Fruit fly (Drosophila melanogaster) whole organism, embryonic: Measurements from ENCODE around the gene CG9184.
A peak's percentile ranks its signal among the peaks of the same experiment; 100 is the strongest.

Experiments
- Adf1 ChIP-seq: fragments of 200-800 bp; sonication (Bioruptor generic); IDR thresholded peaks from 2 replicates; pipeline ENCODE4 v1.3.6; 2022; ENCODE audit warnings: missing biosample characterization, missing genetic modification characterization
- Bgb ChIP-seq: fragments of 200-800 bp; sonication (Bioruptor generic); IDR thresholded peaks from 2 replicates; pipeline ENCODE4 v1.3.6; 2022; ENCODE audit warnings: missing biosample characterization, missing genetic modification characterization; ENCODE audit not compliant: partially characterized antibody
- BtbVII ChIP-seq: fragments of 200-800 bp; sonication (Bioruptor generic); optimal IDR thresholded peaks from 3 replicates; lab custom pipeline; 2017; ENCODE audit warnings: missing biosample characterization, mild to moderate bottlenecking, missing genetic modification characterization
- Bteb2 ChIP-seq: fragments of 200-800 bp; sonication (Bioruptor generic); optimal IDR thresholded peaks from 2 replicates; lab custom pipeline; 2016; ENCODE audit warnings: missing biosample characterization, missing genetic modification characterization
- CG10209 ChIP-seq: fragments of 200-800 bp; sonication (Bioruptor generic); optimal IDR thresholded peaks from 3 replicates; lab custom pipeline; 2017; ENCODE audit warnings: missing biosample characterization, mild to moderate bottlenecking, missing genetic modification characterization, missing genetic modification reagents
- CG10274 ChIP-seq: fragments of 200-800 bp; sonication (Bioruptor generic); optimal IDR thresholded peaks from 3 replicates; lab custom pipeline; 2017; ENCODE audit warnings: missing biosample characterization, mild to moderate bottlenecking, missing genetic modification characterization
- CG10321 ChIP-seq: fragments of 200-800 bp; sonication (Bioruptor generic); IDR thresholded peaks from 2 replicates; pipeline ENCODE4 v1.3.6; 2022; ENCODE audit warnings: missing biosample characterization, missing genetic modification characterization
- CG10565 ChIP-seq: fragments of 200-800 bp; sonication (Bioruptor generic); optimal IDR thresholded peaks from 3 replicates; lab custom pipeline; 2016; ENCODE audit warnings: missing biosample characterization, mild to moderate bottlenecking, missing genetic modification characterization
- CG11247 ChIP-seq: fragments of 200-800 bp; sonication (Bioruptor generic); IDR thresholded peaks from 2 replicates; pipeline ENCODE4 v1.3.6; 2022; ENCODE audit warnings: missing biosample characterization, missing genetic modification characterization
- CG11696 ChIP-seq: fragments of 200-800 bp; sonication (Bioruptor generic); IDR thresholded peaks from 2 replicates; pipeline ENCODE4 v1.3.6; 2022; ENCODE audit warnings: missing biosample characterization, missing genetic modification characterization
- CG13123 ChIP-seq: fragments of 200-800 bp; sonication (Bioruptor generic); optimal IDR thresholded peaks from 2 replicates; lab custom pipeline; 2016; ENCODE audit warnings: missing biosample characterization, missing genetic modification characterization
- CG13287 ChIP-seq: fragments of 200-800 bp; sonication (Bioruptor generic); IDR thresholded peaks from 2 replicates; pipeline ENCODE4 v1.3.6; 2022; ENCODE audit warnings: missing biosample characterization, missing genetic modification characterization; ENCODE audit not compliant: partially characterized antibody
- CG13894 ChIP-seq: fragments of 200-800 bp; sonication (Bioruptor generic); optimal IDR thresholded peaks from 3 replicates; lab custom pipeline; 2018; ENCODE audit warnings: missing biosample characterization, mild to moderate bottlenecking, missing genetic modification characterization, moderate library complexity
- CG14710 ChIP-seq: fragments of 200-800 bp; sonication (Bioruptor generic); optimal IDR thresholded peaks from 3 replicates; lab custom pipeline; 2019; ENCODE audit warnings: missing biosample characterization, mild to moderate bottlenecking, missing genetic modification characterization, moderate library complexity
- CG15073 ChIP-seq: fragments of 200-800 bp; sonication (Bioruptor generic); optimal IDR thresholded peaks from 2 replicates; lab custom pipeline; 2016; ENCODE audit warnings: missing biosample characterization, missing genetic modification characterization
- CG15479 ChIP-seq: fragments of 200-800 bp; sonication (Bioruptor generic); optimal IDR thresholded peaks from 3 replicates; lab custom pipeline; 2019; ENCODE audit warnings: missing biosample characterization, mild to moderate bottlenecking, missing genetic modification characterization, moderate library complexity
- CG17361 ChIP-seq: fragments of 200-800 bp; sonication (Bioruptor generic); IDR thresholded peaks from 3 replicates; pipeline ENCODE4 v1.3.6; 2022; ENCODE audit warnings: missing biosample characterization, missing genetic modification characterization
- CG17829 ChIP-seq: fragments of 200-800 bp; optimal IDR thresholded peaks from 2 replicates; lab custom pipeline; 2019; ENCODE audit warnings: missing biosample characterization, mild to moderate bottlenecking, missing genetic modification characterization, moderate library complexity
- CG18619 ChIP-seq: fragments of 200-800 bp; sonication (Bioruptor generic); optimal IDR thresholded peaks from 3 replicates; lab custom pipeline; 2017; ENCODE audit warnings: missing biosample characterization, mild to moderate bottlenecking, missing genetic modification characterization
- CG2889 ChIP-seq: fragments of 200-800 bp; sonication (Bioruptor generic); IDR thresholded peaks from 3 replicates; pipeline ENCODE4 v1.3.6; 2022; ENCODE audit warnings: missing biosample characterization, missing genetic modification characterization
- CG4328 ChIP-seq: fragments of 200-800 bp; sonication (Bioruptor generic); optimal IDR thresholded peaks from 3 replicates; lab custom pipeline; 2017; ENCODE audit warnings: missing biosample characterization, missing genetic modification reagents, missing genetic modification characterization
- CG4360 ChIP-seq: fragments of 200-800 bp; sonication (Bioruptor generic); IDR thresholded peaks from 2 replicates; pipeline ENCODE4 v1.3.6; 2022; ENCODE audit warnings: missing biosample characterization, missing genetic modification characterization
- CG8089 ChIP-seq: fragments of 200-800 bp; sonication (Bioruptor generic); optimal IDR thresholded peaks from 3 replicates; lab custom pipeline; 2016; ENCODE audit warnings: missing biosample characterization, missing genetic modification characterization
- CG9437 ChIP-seq: fragments of 200-800 bp; sonication (Bioruptor generic); optimal IDR thresholded peaks from 2 replicates; lab custom pipeline; 2018; ENCODE audit warnings: missing biosample characterization, mild to moderate bottlenecking, missing genetic modification characterization
- HLH54F ChIP-seq: fragments of 200-800 bp; sonication (Bioruptor generic); optimal IDR thresholded peaks from 3 replicates; lab custom pipeline; 2016; ENCODE audit warnings: missing biosample characterization, missing genetic modification characterization
- Hr3 ChIP-seq: fragments of 200-800 bp; sonication (Bioruptor generic); optimal IDR thresholded peaks from 3 replicates; lab custom pipeline; 2016; ENCODE audit warnings: missing biosample characterization, missing genetic modification characterization
- Jarid2 ChIP-seq: fragments of 200-800 bp; sonication (Bioruptor generic); optimal IDR thresholded peaks from 3 replicates; lab custom pipeline; 2017; ENCODE audit warnings: mild to moderate bottlenecking, missing biosample characterization, missing genetic modification reagents, missing genetic modification characterization
- Max ChIP-seq: fragments of 200-800 bp; sonication (Bioruptor generic); optimal IDR thresholded peaks from 2 replicates; lab custom pipeline; 2016; ENCODE audit warnings: missing biosample characterization, mild to moderate bottlenecking, missing genetic modification characterization
- Nf-YA ChIP-seq: fragments of 200-800 bp; sonication (Bioruptor generic); IDR thresholded peaks from 2 replicates; pipeline ENCODE4 v1.3.6; 2022; ENCODE audit warnings: missing biosample characterization, missing genetic modification characterization
- Ravus ChIP-seq: fragments of 200-800 bp; sonication (Bioruptor generic); IDR thresholded peaks from 2 replicates; pipeline ENCODE4 v1.3.6; 2022; ENCODE audit warnings: missing biosample characterization, missing genetic modification characterization
- Stat92E ChIP-seq, 3 experiments: fragments of >200 bp in 2 of 3; fragments of 200-800 bp in 1 of 3; sonication (Bioruptor generic) in 1 of 3; optimal IDR thresholded peaks; 2 replicates each; lab custom pipeline; 2017 to 2019; ENCODE audit warnings: missing biosample characterization in 3 of 3, missing genetic modification characterization in 3 of 3, mild to moderate bottlenecking in 1 of 3, moderate library complexity in 1 of 3
- TFAM ChIP-seq: fragments of 200-800 bp; sonication (Bioruptor generic); optimal IDR thresholded peaks from 2 replicates; lab custom pipeline; 2017; ENCODE audit warnings: missing biosample characterization, missing genetic modification characterization, inconsistent platforms
- Taf1 ChIP-seq: fragments of 200-800 bp; sonication (Bioruptor generic); IDR thresholded peaks from 2 replicates; pipeline ENCODE4 v1.3.6; 2022; ENCODE audit warnings: missing biosample characterization, missing genetic modification characterization
- amos ChIP-seq: fragments of 200-800 bp; sonication (Bioruptor generic); IDR thresholded peaks from 2 replicates; pipeline ENCODE4 v1.3.6; 2022; ENCODE audit warnings: missing biosample characterization, missing genetic modification characterization; ENCODE audit not compliant: partially characterized antibody
- bbx ChIP-seq: fragments of 200-800 bp; sonication (Bioruptor generic); IDR thresholded peaks from 2 replicates; pipeline ENCODE4 v1.3.6; 2022; ENCODE audit warnings: missing biosample characterization, missing genetic modification characterization; ENCODE audit not compliant: partially characterized antibody
- bigmax ChIP-seq: fragments of 200-800 bp; sonication (Bioruptor generic); optimal IDR thresholded peaks from 2 replicates; lab custom pipeline; 2018; ENCODE audit warnings: missing biosample characterization, mild to moderate bottlenecking, missing genetic modification characterization
- bowl ChIP-seq: fragments of 200-800 bp; sonication (Bioruptor generic); IDR thresholded peaks from 2 replicates; pipeline ENCODE4 v1.3.6; 2022; ENCODE audit warnings: missing biosample characterization, missing genetic modification characterization
- chn ChIP-seq: fragments of 200-800 bp; sonication (Bioruptor generic); optimal IDR thresholded peaks from 2 replicates; lab custom pipeline; 2016; ENCODE audit warnings: missing biosample characterization, missing genetic modification characterization
- da ChIP-seq: fragments of 200-800 bp; sonication (Bioruptor generic); optimal IDR thresholded peaks from 2 replicates; lab custom pipeline; 2016; ENCODE audit warnings: missing biosample characterization, missing genetic modification characterization
- ftz-f1 ChIP-seq: fragments of 200-800 bp; sonication (Bioruptor generic); optimal IDR thresholded peaks from 2 replicates; lab custom pipeline; 2016; ENCODE audit warnings: missing biosample characterization, missing genetic modification characterization
- gfzf ChIP-seq: fragments of 200-800 bp; sonication (Bioruptor generic); optimal IDR thresholded peaks from 2 replicates; lab custom pipeline; 2016; ENCODE audit warnings: missing biosample characterization, mild to moderate bottlenecking, missing genetic modification characterization, moderate library complexity
- gsb ChIP-seq: fragments of 200-800 bp; sonication (Bioruptor generic); IDR thresholded peaks from 2 replicates; pipeline ENCODE4 v1.3.6; 2022; ENCODE audit warnings: missing biosample characterization, missing genetic modification characterization
- kah ChIP-seq: fragments of 200-800 bp; sonication (Bioruptor generic); optimal IDR thresholded peaks from 2 replicates; lab custom pipeline; 2018; ENCODE audit warnings: missing biosample characterization, mild to moderate bottlenecking, missing genetic modification characterization
- pfk ChIP-seq: fragments of 200-800 bp; sonication (Bioruptor generic); optimal IDR thresholded peaks from 2 replicates; lab custom pipeline; 2018; ENCODE audit warnings: missing biosample characterization, mild to moderate bottlenecking, missing genetic modification characterization, moderate library complexity
- slou ChIP-seq: fragments of 200-800 bp; sonication (Bioruptor generic); optimal IDR thresholded peaks from 3 replicates; lab custom pipeline; 2016; ENCODE audit warnings: missing biosample characterization, missing genetic modification characterization
- sob ChIP-seq: fragments of 200-800 bp; sonication (Bioruptor generic); IDR thresholded peaks from 2 replicates; pipeline ENCODE4 v1.3.6; 2022; ENCODE audit warnings: missing biosample characterization, missing genetic modification characterization
- sug ChIP-seq: fragments of 200-800 bp; optimal IDR thresholded peaks from 2 replicates; lab custom pipeline; 2019; ENCODE audit warnings: missing biosample characterization, mild to moderate bottlenecking, missing genetic modification characterization, moderate library complexity
- trh ChIP-seq: fragments of 200-800 bp; sonication (Bioruptor generic); optimal IDR thresholded peaks from 2 replicates; lab custom pipeline; 2016; ENCODE audit warnings: missing biosample characterization, missing genetic modification characterization
- tup ChIP-seq: fragments of 200-800 bp; sonication (Bioruptor generic); optimal IDR thresholded peaks from 2 replicates; lab custom pipeline; 2016; ENCODE audit warnings: missing biosample characterization, mild to moderate bottlenecking, missing genetic modification characterization, moderate library complexity
- zf30C ChIP-seq: fragments of 200-800 bp; sonication (Bioruptor generic); optimal IDR thresholded peaks from 3 replicates; lab custom pipeline; 2018; ENCODE audit warnings: missing biosample characterization, mild to moderate bottlenecking, missing genetic modification characterization

The CG9184 gene

dm6 chr3L:1307005-1307632 is 15.5 kb downstream of the CG9184 start, which contains the start of the genes Ctr9 and Nt5a (continued):
- TF ChIP-seq zf30C (peak; percentile 17), CG10209 (GFP tag; lab: Kevin White, UChicago) (no peak), gsb (GFP tag; lab: Robert Waterston, UW) (no peak), CG18619 (no peak), CG14710 (tag; lab: Kevin White, UChicago) (peak; percentile 69), HLH54F (GFP tag; lab: Kevin White, UChicago) (peak; percentile 65), bigmax (GFP tag; lab: Kevin White, UChicago) (no peak), CG8089 (GFP tag; lab: Kevin White, UChicago) (peak; percentile 2), Bteb2 (peak; percentile 72), CG17361 (no peak; the same call in 2 of the 3 replicates), TFAM (GFP tag; lab: Kevin White, UChicago) (no peak), BtbVII (GFP tag; lab: Kevin White, UChicago) (no peak), CG13123 (GFP tag; lab: Kevin White, UChicago) (peak; percentile 33), gfzf (GFP tag; lab: Kevin White, UChicago) (peak; percentile 43), CG4360 (0 out of 2 replicates have a peak, but pooled peaks have one; percentile 36), Bgb (GFP tag; lab: Robert Waterston, UW) (peak; percentile 85), Taf1 (GFP tag; lab: Robert Waterston, UW) (no peak), da (GFP tag; lab: Kevin White, UChicago) (peak; percentile 28), Hr3 (GFP tag; lab: Kevin White, UChicago) (peak; percentile 26), Nf-YA (GFP tag; lab: Robert Waterston, UW) (no peak), CG15073 (GFP tag; lab: Kevin White, UChicago) (no peak), Max (GFP tag; lab: Kevin White, UChicago) (no peak), slou (GFP tag; lab: Kevin White, UChicago) (no peak), sug (peak; percentile 75), chn (GFP tag; lab: Kevin White, UChicago) (peak; percentile 48), CG2889 (peak; percentile 34; the same call in 1 of the 3 replicates), Jarid2 (no peak), Stat92E (GFP tag; optimal IDR thresholded peaks at IDR 0.05; lab: Kevin White, UChicago) (peak in 1 of 3 experiments; percentile 29), ftz-f1 (GFP tag; lab: Kevin White, UChicago) (peak; percentile 33), CG10321 (GFP tag; lab: Robert Waterston, UW) (no peak), CG13287 (GFP tag; lab: Robert Waterston, UW) (peak; percentile 87), bowl (GFP tag; lab: Robert Waterston, UW) (no peak), Ravus (no peak), sob (GFP tag; lab: Robert Waterston, UW) (peak; percentile 72), CG11247 (GFP tag; lab: Robert Waterston, UW) (peak; percentile 67; the same call in 1 of the 2 replicates), amos (GFP tag; lab: Robert Waterston, UW) (peak; percentile 81), kah (GFP tag; lab: Kevin White, UChicago) (no peak), CG9437 (no peak), pfk (GFP tag; lab: Kevin White, UChicago) (no peak), CG10565 (no peak), CG15479 (GFP tag; lab: Kevin White, UChicago) (peak; percentile 63), CG13894 (peak; percentile 76), trh (GFP tag; lab: Kevin White, UChicago) (no peak), tup (no peak), bbx (GFP tag; lab: Robert Waterston, UW) (peak; percentile 81), CG11696 (GFP tag; lab: Robert Waterston, UW) (no peak), CG10274 (no peak), Adf1 (GFP tag; lab: Robert Waterston, UW) (0 out of 2 replicates have a peak, but pooled peaks have one; percentile 38), CG17829 (tag; lab: Kevin White, UChicago) (peak; percentile 61), CG4328 (GFP tag; lab: Kevin White, UChicago) (no peak)
